Fruit fly (Drosophila melanogaster) whole organism, embryonic: ENCODE data around the gene CG46309.

ENCODE experiments used
- Adf1 ChIP-seq: fragments of 200-800 bp; sonication (Bioruptor generic); IDR thresholded peaks from 2 replicates; pipeline ENCODE4 v1.3.6; 2022; ENCODE audit warnings: missing biosample characterization, missing genetic modification characterization
- Bteb2 ChIP-seq: fragments of 200-800 bp; sonication (Bioruptor generic); optimal IDR thresholded peaks from 2 replicates; lab custom pipeline; 2016; ENCODE audit warnings: missing biosample characterization, missing genetic modification characterization
- CG10565 ChIP-seq: fragments of 200-800 bp; sonication (Bioruptor generic); optimal IDR thresholded peaks from 3 replicates; lab custom pipeline; 2016; ENCODE audit warnings: missing biosample characterization, mild to moderate bottlenecking, missing genetic modification characterization
- CG11093 ChIP-seq: fragments of 200-800 bp; sonication (Bioruptor generic); IDR thresholded peaks from 3 replicates; pipeline ENCODE4 v1.3.6; 2022; ENCODE audit warnings: missing biosample characterization, missing genetic modification characterization
- CG11456 ChIP-seq: fragments of 200-800 bp; sonication (Bioruptor generic); IDR thresholded peaks from 3 replicates; pipeline ENCODE4 v1.3.6; 2022; ENCODE audit warnings: missing biosample characterization, missing genetic modification characterization
- CG12155 ChIP-seq: fragments of 200-800 bp; sonication (Bioruptor generic); optimal IDR thresholded peaks from 3 replicates; lab custom pipeline; 2016; ENCODE audit warnings: missing biosample characterization, missing genetic modification characterization
- CG15011 ChIP-seq: fragments of 200-800 bp; sonication (Bioruptor generic); optimal IDR thresholded peaks from 3 replicates; lab custom pipeline; 2018; ENCODE audit warnings: missing biosample characterization, mild to moderate bottlenecking, missing genetic modification characterization
- CG16813 ChIP-seq: fragments of 200-800 bp; sonication (Bioruptor generic); IDR thresholded peaks from 3 replicates; pipeline ENCODE4 v1.3.6; 2022; ENCODE audit warnings: missing biosample characterization, missing genetic modification characterization; ENCODE audit not compliant: partially characterized antibody
- CG17361 ChIP-seq: fragments of 200-800 bp; sonication (Bioruptor generic); IDR thresholded peaks from 3 replicates; pipeline ENCODE4 v1.3.6; 2022; ENCODE audit warnings: missing biosample characterization, missing genetic modification characterization
- CG18476 ChIP-seq: fragments of 200-800 bp; sonication (Bioruptor generic); optimal IDR thresholded peaks from 2 replicates; lab custom pipeline; 2016; ENCODE audit warnings: missing biosample characterization, mild to moderate bottlenecking, missing genetic modification characterization
- CG4707 ChIP-seq: fragments of 200-800 bp; sonication (Bioruptor generic); optimal IDR thresholded peaks from 2 replicates; lab custom pipeline; 2018; ENCODE audit warnings: missing biosample characterization, mild to moderate bottlenecking, missing genetic modification characterization, moderate library complexity
- CG6175 ChIP-seq: fragments of 200-800 bp; sonication (Bioruptor generic); IDR thresholded peaks from 3 replicates; pipeline ENCODE4 v1.3.6; 2022; ENCODE audit warnings: missing biosample characterization, missing genetic modification characterization
- CG6791 ChIP-seq: fragments of 200-800 bp; sonication (Bioruptor generic); IDR thresholded peaks from 3 replicates; pipeline ENCODE4 v1.3.6; 2022; ENCODE audit warnings: missing biosample characterization, missing genetic modification characterization; ENCODE audit not compliant: partially characterized antibody
- CG7372 ChIP-seq: fragments of 200-800 bp; sonication (Bioruptor generic); IDR thresholded peaks from 2 replicates; pipeline ENCODE4 v1.3.6; 2022; ENCODE audit warnings: missing biosample characterization, missing genetic modification characterization
- CG7786 ChIP-seq: fragments of 200-800 bp; sonication (Bioruptor generic); optimal IDR thresholded peaks from 2 replicates; lab custom pipeline; 2016; ENCODE audit warnings: missing biosample characterization, missing genetic modification characterization
- CG8281 ChIP-seq: fragments of 200-800 bp; sonication (Bioruptor generic); optimal IDR thresholded peaks from 2 replicates; lab custom pipeline; 2018; ENCODE audit warnings: missing biosample characterization, mild to moderate bottlenecking, missing genetic modification characterization, moderate library complexity
- CG8359 ChIP-seq: fragments of 200-800 bp; sonication (Bioruptor generic); optimal IDR thresholded peaks from 2 replicates; lab custom pipeline; 2017; ENCODE audit warnings: missing biosample characterization, mild to moderate bottlenecking, missing genetic modification characterization, borderline replicate concordance
- CG8924 ChIP-seq: fragments of 200-800 bp; optimal IDR thresholded peaks from 3 replicates; lab custom pipeline; 2019; ENCODE audit warnings: missing biosample characterization, mild to moderate bottlenecking, missing genetic modification characterization, moderate library complexity
- Dbx ChIP-seq: fragments of 200-800 bp; sonication (Bioruptor generic); IDR thresholded peaks from 3 replicates; pipeline ENCODE4 v1.3.6; 2022; ENCODE audit warnings: missing biosample characterization, missing genetic modification characterization
- Ets97D ChIP-seq: fragments of 200-800 bp; sonication (Bioruptor generic); optimal IDR thresholded peaks from 3 replicates; lab custom pipeline; 2016; ENCODE audit warnings: missing biosample characterization, missing genetic modification characterization
- Fer2 ChIP-seq: fragments of 200-800 bp; sonication (Bioruptor generic); optimal IDR thresholded peaks from 2 replicates; lab custom pipeline; 2018; ENCODE audit warnings: missing biosample characterization, mild to moderate bottlenecking, missing genetic modification characterization, moderate library complexity
- Fer3 ChIP-seq: fragments of 200-800 bp; sonication (Bioruptor generic); optimal IDR thresholded peaks from 2 replicates; lab custom pipeline; 2018; ENCODE audit warnings: missing biosample characterization, mild to moderate bottlenecking, missing genetic modification characterization, moderate library complexity
- Gsc ChIP-seq: fragments of 200-800 bp; sonication (Bioruptor generic); IDR thresholded peaks from 2 replicates; pipeline ENCODE4 v1.3.6; 2022; ENCODE audit warnings: missing biosample characterization, missing genetic modification characterization
- HLHmδ ChIP-seq: fragments of 200-800 bp; sonication (Bioruptor generic); optimal IDR thresholded peaks from 2 replicates; lab custom pipeline; 2018; ENCODE audit warnings: missing biosample characterization, mild to moderate bottlenecking, missing genetic modification characterization, moderate library complexity
- Hey ChIP-seq: fragments of 200-800 bp; sonication (Bioruptor generic); optimal IDR thresholded peaks from 3 replicates; lab custom pipeline; 2018; ENCODE audit warnings: missing biosample characterization, mild to moderate bottlenecking, missing genetic modification characterization
- HmgD ChIP-seq: fragments of 200-800 bp; sonication (Bioruptor generic); optimal IDR thresholded peaks from 3 replicates; lab custom pipeline; 2016; ENCODE audit warnings: missing biosample characterization, missing genetic modification characterization
- Hr3 ChIP-seq: fragments of 200-800 bp; sonication (Bioruptor generic); optimal IDR thresholded peaks from 3 replicates; lab custom pipeline; 2016; ENCODE audit warnings: missing biosample characterization, missing genetic modification characterization
- Ptx1 ChIP-seq: fragments of 200-800 bp; sonication (Bioruptor generic); IDR thresholded peaks from 2 replicates; pipeline ENCODE4 v1.3.6; 2022; ENCODE audit warnings: missing biosample characterization, missing genetic modification characterization
- Rx ChIP-seq: fragments of 200-800 bp; sonication (Bioruptor generic); IDR thresholded peaks from 2 replicates; pipeline ENCODE4 v1.3.6; 2022; ENCODE audit warnings: missing biosample characterization, missing genetic modification characterization
- corto ChIP-seq: fragments of 200-800 bp; sonication (Bioruptor generic); optimal IDR thresholded peaks from 2 replicates; lab custom pipeline; 2016; ENCODE audit warnings: missing biosample characterization, mild to moderate bottlenecking, missing genetic modification characterization, moderate library complexity
- dati ChIP-seq: fragments of 200-800 bp; sonication (Bioruptor generic); IDR thresholded peaks from 2 replicates; pipeline ENCODE4 v1.3.6; 2022; ENCODE audit warnings: missing biosample characterization, missing genetic modification characterization
- ems ChIP-seq: fragments of 200-800 bp; sonication (Bioruptor generic); optimal IDR thresholded peaks from 3 replicates; lab custom pipeline; 2016; ENCODE audit warnings: missing biosample characterization, missing genetic modification characterization
- ewg ChIP-seq: fragments of 200-800 bp; sonication (Bioruptor generic); optimal IDR thresholded peaks from 3 replicates; lab custom pipeline; 2017; ENCODE audit warnings: mild to moderate bottlenecking, missing biosample characterization, missing genetic modification reagents, missing genetic modification characterization
- gro ChIP-seq: fragments of 200-800 bp; sonication (Bioruptor generic); optimal IDR thresholded peaks from 2 replicates; lab custom pipeline; 2016; ENCODE audit warnings: missing biosample characterization, missing genetic modification characterization
- gsb-n ChIP-seq: fragments of 200-800 bp; sonication (Bioruptor generic); optimal IDR thresholded peaks from 3 replicates; lab custom pipeline; 2018; ENCODE audit warnings: missing biosample characterization, mild to moderate bottlenecking, missing genetic modification characterization
- hkb ChIP-seq, 2 experiments: fragments of 200-800 bp in 1 of 2; fragments of >200 bp in 1 of 2; sonication (Bioruptor generic) in 1 of 2; IDR thresholded peaks in 1 of 2; optimal IDR thresholded peaks in 1 of 2; 2 replicates each; pipeline versions ENCODE4 v1.3.6 to Lab custom; 2017 to 2022; ENCODE audit warnings: missing biosample characterization in 1 of 2, missing genetic modification characterization in 1 of 2
- klu ChIP-seq: fragments of 200-800 bp; sonication (Bioruptor generic); IDR thresholded peaks from 2 replicates; pipeline ENCODE4 v1.3.6; 2022; ENCODE audit warnings: missing biosample characterization, missing genetic modification characterization
- luna ChIP-seq: fragments of 200-800 bp; sonication (Bioruptor generic); optimal IDR thresholded peaks from 2 replicates; lab custom pipeline; 2016; ENCODE audit warnings: missing biosample characterization, missing genetic modification characterization
- nerfin-2 ChIP-seq: fragments of 200-800 bp; sonication (Bioruptor generic); IDR thresholded peaks from 2 replicates; pipeline ENCODE4 v1.3.6; 2022; ENCODE audit warnings: missing biosample characterization, missing genetic modification characterization; ENCODE audit not compliant: partially characterized antibody
- odd ChIP-seq: fragments of 200-800 bp; sonication (Bioruptor generic); optimal IDR thresholded peaks from 2 replicates; lab custom pipeline; 2017; ENCODE audit warnings: missing biosample characterization, mild to moderate bottlenecking, missing genetic modification characterization
- p53 ChIP-seq: fragments of 200-800 bp; sonication (Bioruptor generic); optimal IDR thresholded peaks from 2 replicates; lab custom pipeline; 2016; ENCODE audit warnings: missing biosample characterization, missing genetic modification characterization
- pzg ChIP-seq: fragments of 200-800 bp; sonication (Bioruptor generic); optimal IDR thresholded peaks from 3 replicates; lab custom pipeline; 2018; ENCODE audit warnings: missing biosample characterization, mild to moderate bottlenecking, missing genetic modification characterization, moderate library complexity
- scrt ChIP-seq: fragments of 200-800 bp; sonication (Bioruptor generic); optimal IDR thresholded peaks from 2 replicates; lab custom pipeline; 2018; ENCODE audit warnings: missing biosample characterization, mild to moderate bottlenecking, missing genetic modification characterization, moderate library complexity
- sd ChIP-seq: fragments of 200-800 bp; sonication (Bioruptor generic); optimal IDR thresholded peaks from 3 replicates; lab custom pipeline; 2018; ENCODE audit warnings: missing biosample characterization, mild to moderate bottlenecking, missing genetic modification characterization, moderate library complexity
- shn ChIP-seq: fragments of 200-800 bp; sonication (Bioruptor generic); optimal IDR thresholded peaks from 3 replicates; lab custom pipeline; 2016; ENCODE audit warnings: missing biosample characterization, missing genetic modification characterization
- trem ChIP-seq: fragments of 200-800 bp; optimal IDR thresholded peaks from 3 replicates; lab custom pipeline; 2019; ENCODE audit warnings: missing biosample characterization, mild to moderate bottlenecking, missing genetic modification characterization, moderate library complexity
- yki ChIP-seq: fragments of >200 bp; optimal IDR thresholded peaks from 3 replicates; lab custom pipeline; 2018
- zfh2 ChIP-seq: fragments of 200-800 bp; sonication (Bioruptor generic); optimal IDR thresholded peaks from 2 replicates; lab custom pipeline; 2016; ENCODE audit warnings: missing biosample characterization, missing genetic modification characterization

CG46309 gene

dm6 chr2L:16257227-16258071, 5.9 kb upstream of the CG46309 start, which contains the start of the genes PRL-1 and EndoGI (continued):
- TF ChIP-seq CG16813 (GFP tag; lab: Robert Waterston, UW), result peak; percentile 100
- no peak for TF ChIP-seq CG8281 (tag; lab: Kevin White, UChicago)
- TF ChIP-seq Bteb2 (GFP tag; lab: Kevin White, UChicago), result no peak
- peak; percentile 38; the same call in 1 of the 2 replicates for TF ChIP-seq Adf1 (GFP tag; lab: Robert Waterston, UW)
- TF ChIP-seq shn (GFP tag; lab: Kevin White, UChicago), result no peak
- TF ChIP-seq HLHmδ (GFP tag; lab: Kevin White, UChicago), result peak; percentile 44
- TF ChIP-seq luna (GFP tag; lab: Kevin White, UChicago), result no peak
- no peak for TF ChIP-seq CG11456 (GFP tag; lab: Robert Waterston, UW)
- no peak; the same call in 1 of the 2 replicates for TF ChIP-seq dati (GFP tag; lab: Robert Waterston, UW)
- peak; percentile 48 for TF ChIP-seq sd (tag; lab: Kevin White, UChicago)
- TF ChIP-seq ewg (GFP tag; lab: Kevin White, UChicago), result peak; percentile 33
- no peak for TF ChIP-seq corto (GFP tag; lab: Kevin White, UChicago)
- TF ChIP-seq Hr3 (GFP tag; lab: Kevin White, UChicago), result peak; percentile 60
- TF ChIP-seq p53, result no peak
- TF ChIP-seq Fer3 (tag; lab: Kevin White, UChicago), result peak; percentile 87
- TF ChIP-seq pzg (GFP tag; lab: Kevin White, UChicago), result peak; percentile 86
- no peak for TF ChIP-seq CG8359 (GFP tag; lab: Kevin White, UChicago)
- no peak for TF ChIP-seq ems
- TF ChIP-seq Ets97D (GFP tag; lab: Kevin White, UChicago), result peak; percentile 62
- TF ChIP-seq klu (GFP tag; lab: Robert Waterston, UW), result no peak; the same call in 1 of the 2 replicates
- TF ChIP-seq Gsc, result no peak
- no peak for TF ChIP-seq CG10565
- TF ChIP-seq scrt, result peak; percentile 44
- TF ChIP-seq Hey, result no peak
- TF ChIP-seq CG17361 (GFP tag; lab: Robert Waterston, UW), result peak; percentile 85
- TF ChIP-seq CG15011, result no peak
- TF ChIP-seq gro, result peak; percentile 6
- no peak for TF ChIP-seq yki (lab: Kevin White, UChicago)
- TF ChIP-seq CG12155 (GFP tag; lab: Kevin White, UChicago), result peak; percentile 58
- no peak for TF ChIP-seq CG11093 (GFP tag; lab: Robert Waterston, UW)
- TF ChIP-seq zfh2, result peak; percentile 50
- no peak for TF ChIP-seq CG7786
- peak; percentile 100 for TF ChIP-seq nerfin-2 (GFP tag; lab: Robert Waterston, UW)
- TF ChIP-seq Rx (GFP tag; lab: Robert Waterston, UW), result no peak
- peak; percentile 88 for TF ChIP-seq CG8924 (tag; lab: Kevin White, UChicago)
- no peak for TF ChIP-seq HmgD
- TF ChIP-seq CG6175 (GFP tag; lab: Robert Waterston, UW), result no peak
- peak; percentile 100 for TF ChIP-seq CG6791 (GFP tag; lab: Robert Waterston, UW)
- TF ChIP-seq Dbx (GFP tag; lab: Robert Waterston, UW), result peak; percentile 71; the same call in 1 of the 3 replicates
- peak; percentile 77 for TF ChIP-seq Ptx1 (GFP tag; lab: Robert Waterston, UW)
- no peak for TF ChIP-seq hkb (optimal IDR thresholded peaks at IDR 0.05; lab: Kevin White, UChicago)
- peak; percentile 83 for TF ChIP-seq hkb (GFP tag; IDR thresholded peaks at IDR 0.05; lab: Robert Waterston, UW)
- TF ChIP-seq CG7372, result 0 out of 2 replicates have a peak, but pooled peaks have one; percentile 51
- no peak for TF ChIP-seq CG4707 (GFP tag; lab: Kevin White, UChicago)
- TF ChIP-seq CG18476 (GFP tag; lab: Kevin White, UChicago), result peak; percentile 45
- peak; percentile 59 for TF ChIP-seq odd (GFP tag; lab: Kevin White, UChicago)
- TF ChIP-seq gsb-n (tag; lab: Kevin White, UChicago), result peak; percentile 72
- TF ChIP-seq Fer2 (tag; lab: Kevin White, UChicago), result peak; percentile 68
- peak; percentile 79 for TF ChIP-seq trem (tag; lab: Kevin White, UChicago)
